Fruit fly (Drosophila melanogaster): ENCODE results near the gene mRpL21.

The mRpL21 gene

dm6 chr3L:19230801-19231547 lies 23.9 kb downstream of the mRpL21 start (continued):
- TF ChIP-seq CG4424 (GFP tag; optimal IDR thresholded peaks at IDR 0.05) (no peak), CG1647 (GFP tag; optimal IDR thresholded peaks at IDR 0.05) (no peak), CG14965 (GFP tag; optimal IDR thresholded peaks at IDR 0.05; ENCODE audit: borderline replicate concordance) (no peak), CG7745 (tag; optimal IDR thresholded peaks at IDR 0.05) (no peak), B-H1 (GFP tag; IDR thresholded peaks at IDR 0.05) (no peak), nerfin-2 (GFP tag; IDR thresholded peaks at IDR 0.05; ENCODE audit: partially characterized antibody) (no peak), Hmr (GFP tag; optimal IDR thresholded peaks at IDR 0.05) (peak; percentile 59), ara (GFP tag; IDR thresholded peaks at IDR 0.05) (no peak), ham (GFP tag; IDR thresholded peaks at IDR 0.05) (no peak), CG18599 (GFP tag; optimal IDR thresholded peaks at IDR 0.05) (peak; percentile 68), ato (GFP tag; IDR thresholded peaks at IDR 0.05; ENCODE audit: partially characterized antibody) (no peak), Sry-δ (GFP tag; optimal IDR thresholded peaks at IDR 0.05) (no peak), mam (GFP tag; optimal IDR thresholded peaks at IDR 0.05) (no peak), C15 (GFP tag; IDR thresholded peaks at IDR 0.05) (no peak), CG1602 (GFP tag; optimal IDR thresholded peaks at IDR 0.05) (no peak), CG14014 (GFP tag; IDR thresholded peaks at IDR 0.05) (peak; percentile 41; the same call in 1 of the 2 replicates), Kr (GFP tag; optimal IDR thresholded peaks at IDR 0.05) (no peak), CG7928 (GFP tag; optimal IDR thresholded peaks at IDR 0.05) (no peak), CG17802 (tag; optimal IDR thresholded peaks at IDR 0.05) (no peak), CG6254 (GFP tag; optimal IDR thresholded peaks at IDR 0.05) (no peak), Dp (GFP tag; optimal IDR thresholded peaks at IDR 0.05) (no peak), Nf-YB (GFP tag; optimal IDR thresholded peaks at IDR 0.05) (no peak), CG2875 (GFP tag; optimal IDR thresholded peaks at IDR 0.05) (no peak), CG11456 (GFP tag; IDR thresholded peaks at IDR 0.05) (no peak), tx (GFP tag; optimal IDR thresholded peaks at IDR 0.05) (no peak), Atf-2 (GFP tag; optimal IDR thresholded peaks at IDR 0.05) (no peak), CG7987 (GFP tag; optimal IDR thresholded peaks at IDR 0.05) (no peak), schlank (tag; optimal IDR thresholded peaks at IDR 0.05) (no peak), CG13775 (GFP tag; optimal IDR thresholded peaks at IDR 0.05) (peak; percentile 31), toy (GFP tag; IDR thresholded peaks at IDR 0.05) (no peak), CG33557 (GFP tag; optimal IDR thresholded peaks at IDR 0.05) (no peak), CG8281 (tag; optimal IDR thresholded peaks at IDR 0.05) (no peak), maf-S (GFP tag; optimal IDR thresholded peaks at IDR 0.05) (no peak), dan (GFP tag; IDR thresholded peaks at IDR 0.05) (no peak), CG42726 (GFP tag; IDR thresholded peaks at IDR 0.05; ENCODE audit: partially characterized antibody) (no peak), CG7556 (GFP tag; optimal IDR thresholded peaks at IDR 0.05) (peak; percentile 74), tgo (GFP tag; IDR thresholded peaks at IDR 0.05) (peak; percentile 45; the same call in 1 of the 3 replicates), CG17385 (GFP tag; optimal IDR thresholded peaks at IDR 0.05) (peak; percentile 26), dysf (GFP tag; IDR thresholded peaks at IDR 0.05) (0 out of 3 replicates have a peak, but pooled peaks have one; percentile 31), hth (optimal IDR thresholded peaks at IDR 0.05) (no peak), nau (GFP tag; optimal IDR thresholded peaks at IDR 0.05) (no peak), fu2 (GFP tag; optimal IDR thresholded peaks at IDR 0.05) (no peak), sr (GFP tag; IDR thresholded peaks at IDR 0.05) (no peak), lov (optimal IDR thresholded peaks at IDR 0.05) (no peak), lov (GFP tag; IDR thresholded peaks at IDR 0.05) (no peak), CG16863 (GFP tag; optimal IDR thresholded peaks at IDR 0.05) (no peak), CG16813 (GFP tag; IDR thresholded peaks at IDR 0.05; ENCODE audit: partially characterized antibody) (no peak), CG6689 (GFP tag; IDR thresholded peaks at IDR 0.05) (no peak), CG11504 (tag; optimal IDR thresholded peaks at IDR 0.05) (peak; percentile 62), tap (tag; optimal IDR thresholded peaks at IDR 0.05) (no peak)
